Worm (Caenorhabditis elegans): ENCODE measurements around the gene moc-3.

- TF ChIP-seq lin-39 (tag; optimal IDR thresholded peaks at IDR 0.05): no peak
- no peak for TF ChIP-seq aly-2 (tag; optimal IDR thresholded peaks at IDR 0.05)
- TF ChIP-seq zag-1 (tag; optimal IDR thresholded peaks at IDR 0.05): no peak
- TF ChIP-seq lin-13 (GFP tag; optimal IDR thresholded peaks at IDR 0.05): peak; percentile 14
- no peak for TF ChIP-seq elt-1 (tag; optimal IDR thresholded peaks at IDR 0.05)
- TF ChIP-seq unc-55 (GFP tag; optimal IDR thresholded peaks at IDR 0.05): no peak
Observed at ce11 chrIV:8133536-8133935, 3.2 kb downstream of the moc-3 start, which contains the start of gene sph-1.
